Worm (Caenorhabditis elegans) whole organism, mixed stage, embryonic: ENCODE results near the gene C53A5.9.

ENCODE experiments used
- M03D4.4 ChIP-seq: sonication (generic microtip); optimal IDR thresholded peaks from 2 replicates; lab custom pipeline; 2017; ENCODE audit warnings: mild to moderate bottlenecking, missing genetic modification characterization, missing compliant biosample characterization
- blmp-1 ChIP-seq: fragments of 150-350 bp; optimal IDR thresholded peaks from 2 replicates; lab custom pipeline; 2014; ENCODE audit warnings: missing biosample characterization, missing genetic modification characterization
- ceh-39 ChIP-seq: fragments of 150-350 bp; optimal IDR thresholded peaks from 2 replicates; lab custom pipeline; 2014; ENCODE audit warnings: missing biosample characterization, missing genetic modification characterization
- ceh-43 ChIP-seq: fragments of 200-800 bp; sonication (Bioruptor generic); optimal IDR thresholded peaks from 2 replicates; lab custom pipeline; 2018; ENCODE audit warnings: mild to moderate bottlenecking, missing genetic modification characterization, moderate library complexity, missing compliant biosample characterization
- ceh-83 ChIP-seq: fragments of 200-800 bp; sonication (Bioruptor generic); optimal IDR thresholded peaks from 2 replicates; lab custom pipeline; 2018; ENCODE audit warnings: mild to moderate bottlenecking, missing genetic modification characterization, missing compliant biosample characterization
- ces-1 ChIP-seq: fragments of 150-350 bp; optimal IDR thresholded peaks from 2 replicates; lab custom pipeline; 2014; ENCODE audit warnings: missing biosample characterization, missing genetic modification reagents, missing genetic modification characterization
- cnd-1 ChIP-seq: fragments of 200-800 bp; sonication (Bioruptor generic); optimal IDR thresholded peaks from 2 replicates; lab custom pipeline; 2018; ENCODE audit warnings: mild to moderate bottlenecking, missing genetic modification characterization, missing compliant biosample characterization
- drap-1 ChIP-seq: fragments of 200-800 bp; sonication (Bioruptor generic); optimal IDR thresholded peaks from 3 replicates; lab custom pipeline; 2018; ENCODE audit warnings: mild to moderate bottlenecking, missing genetic modification characterization, missing compliant biosample characterization
- elt-1 ChIP-seq: sonication (generic microtip); optimal IDR thresholded peaks from 2 replicates; lab custom pipeline; 2017; ENCODE audit warnings: missing genetic modification characterization, mild to moderate bottlenecking, missing compliant biosample characterization, antibody characterized with exemption, moderate library complexity, borderline replicate concordance; ENCODE audit not compliant: insufficient read depth
- flh-1 ChIP-seq: fragments of 200-800 bp; sonication (Bioruptor generic); optimal IDR thresholded peaks from 2 replicates; lab custom pipeline; 2018; ENCODE audit warnings: mild to moderate bottlenecking, missing genetic modification characterization, moderate library complexity, missing compliant biosample characterization
- ham-2 ChIP-seq: fragments of 200-800 bp; sonication (Bioruptor generic); optimal IDR thresholded peaks from 2 replicates; lab custom pipeline; 2018; ENCODE audit warnings: mild to moderate bottlenecking, missing genetic modification characterization, missing compliant biosample characterization
- hlh-1 ChIP-seq: fragments of 150-350 bp; optimal IDR thresholded peaks from 2 replicates; lab custom pipeline; 2014; ENCODE audit warnings: missing biosample characterization, missing genetic modification reagents, missing genetic modification characterization
- lin-13 ChIP-seq: fragments of 150-350 bp; optimal IDR thresholded peaks from 2 replicates; lab custom pipeline; 2014; ENCODE audit warnings: missing biosample characterization, missing genetic modification characterization
- lin-32 ChIP-seq: fragments of 200-800 bp; sonication (Bioruptor generic); optimal IDR thresholded peaks from 2 replicates; lab custom pipeline; 2018; ENCODE audit warnings: mild to moderate bottlenecking, missing genetic modification characterization, missing compliant biosample characterization
- lsy-2 ChIP-seq: fragments of 150-350 bp; optimal IDR thresholded peaks from 2 replicates; lab custom pipeline; 2014; ENCODE audit warnings: missing biosample characterization, missing genetic modification characterization
- mab-5 ChIP-seq: fragments of 150-350 bp; optimal IDR thresholded peaks from 2 replicates; lab custom pipeline; 2014; ENCODE audit warnings: missing biosample characterization, missing genetic modification characterization
- mep-1 ChIP-seq: fragments of 150-350 bp; optimal IDR thresholded peaks from 2 replicates; lab custom pipeline; 2017; ENCODE audit warnings: missing biosample characterization, missing genetic modification reagents, missing genetic modification characterization, inconsistent platforms
- nhr-12 ChIP-seq: fragments of 150-350 bp; optimal IDR thresholded peaks from 2 replicates; lab custom pipeline; 2014; ENCODE audit warnings: missing biosample characterization, missing genetic modification characterization
- nhr-2 ChIP-seq: fragments of 150-350 bp; optimal IDR thresholded peaks from 2 replicates; lab custom pipeline; 2014; ENCODE audit warnings: missing biosample characterization, missing genetic modification characterization
- nhr-237 ChIP-seq: fragments of 150-350 bp; optimal IDR thresholded peaks from 2 replicates; lab custom pipeline; 2014; ENCODE audit warnings: missing biosample characterization, missing genetic modification characterization
- nhr-28 ChIP-seq: fragments of 150-350 bp; optimal IDR thresholded peaks from 2 replicates; lab custom pipeline; 2014; ENCODE audit warnings: missing biosample characterization, missing genetic modification characterization
- nhr-76 ChIP-seq: sonication (generic microtip); optimal IDR thresholded peaks from 2 replicates; lab custom pipeline; 2017; ENCODE audit warnings: missing biosample characterization, missing genetic modification characterization
- pha-4 ChIP-seq: fragments of 150-350 bp; optimal IDR thresholded peaks from 2 replicates; lab custom pipeline; 2018; ENCODE audit warnings: missing biosample characterization, missing genetic modification reagents, missing genetic modification characterization
- sem-2 ChIP-seq: fragments of 200-800 bp; sonication (Bioruptor generic); optimal IDR thresholded peaks from 2 replicates; lab custom pipeline; 2018; ENCODE audit warnings: mild to moderate bottlenecking, missing genetic modification characterization, missing compliant biosample characterization
- snpc-4 ChIP-seq: fragments of 150-350 bp; optimal IDR thresholded peaks from 2 replicates; lab custom pipeline; 2014; ENCODE audit warnings: missing biosample characterization, missing genetic modification characterization
- sptf-1 ChIP-seq: sonication (generic microtip); optimal IDR thresholded peaks from 2 replicates; lab custom pipeline; 2017; ENCODE audit warnings: mild to moderate bottlenecking, missing genetic modification characterization, moderate library complexity, missing compliant biosample characterization
- tbx-8 ChIP-seq: fragments of 200-800 bp; sonication (Bioruptor generic); optimal IDR thresholded peaks from 2 replicates; lab custom pipeline; 2018; ENCODE audit warnings: mild to moderate bottlenecking, missing genetic modification characterization, moderate library complexity, missing compliant biosample characterization
- unc-120 ChIP-seq: sonication (generic microtip); optimal IDR thresholded peaks from 2 replicates; lab custom pipeline; 2017; ENCODE audit warnings: missing genetic modification characterization, missing compliant biosample characterization; ENCODE audit not compliant: poor library complexity, severe bottlenecking
- unc-39 ChIP-seq: fragments of 150-350 bp; optimal IDR thresholded peaks from 2 replicates; lab custom pipeline; 2014; ENCODE audit warnings: missing biosample characterization, missing genetic modification characterization
- zip-8 ChIP-seq: fragments of 150-350 bp; optimal IDR thresholded peaks from 2 replicates; lab custom pipeline; 2014; ENCODE audit warnings: missing biosample characterization, missing genetic modification characterization
- ztf-11 ChIP-seq: fragments of 150-350 bp; optimal IDR thresholded peaks from 2 replicates; lab custom pipeline; 2014; ENCODE audit warnings: missing biosample characterization, missing genetic modification characterization

C53A5.9 gene

ce11 chrV:14540932-14541331 is 17.7 kb downstream of the C53A5.9 start:
- TF ChIP-seq flh-1 (GFP tag; lab: Kevin White, UChicago) (no peak), lsy-2 (no peak), nhr-76 (no peak), nhr-237 (no peak), unc-120 (tag; lab: Kevin White, UChicago) (no peak), hlh-1 (tag; lab: Kevin White, UChicago) (no peak), unc-39 (tag; lab: Kevin White, UChicago) (no peak), pha-4 (no peak), sptf-1 (no peak), ceh-39 (tag; lab: Kevin White, UChicago) (no peak), drap-1 (GFP tag; lab: Kevin White, UChicago) (no peak), lin-13 (tag; lab: Kevin White, UChicago) (no peak), blmp-1 (tag; lab: Kevin White, UChicago) (no peak), nhr-2 (no peak), ceh-43 (GFP tag; lab: Kevin White, UChicago) (no peak), ztf-11 (tag; lab: Kevin White, UChicago) (no peak), M03D4.4 (tag; lab: Kevin White, UChicago) (no peak), nhr-28 (tag; lab: Kevin White, UChicago) (no peak), tbx-8 (GFP tag; lab: Kevin White, UChicago) (no peak), elt-1 (tag; lab: Kevin White, UChicago) (no peak)

DNA sequence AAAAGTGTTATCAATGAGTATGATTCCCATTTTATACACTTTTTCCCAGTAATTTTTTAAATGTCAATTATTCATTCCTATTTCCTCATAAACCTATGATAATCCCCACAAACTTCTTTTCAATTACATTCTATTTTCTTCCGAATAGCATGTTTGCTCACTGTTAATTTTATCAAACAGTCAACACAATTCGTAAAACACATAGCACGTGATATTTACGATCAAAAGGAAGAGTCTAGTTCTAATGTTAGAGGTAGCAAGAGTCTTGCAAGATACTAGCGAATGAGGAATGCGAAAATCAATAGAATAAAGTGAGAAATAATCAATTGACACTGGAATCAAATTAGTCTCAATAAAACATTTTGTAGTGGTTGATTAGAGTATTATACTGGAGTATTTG is 19.3 kb downstream of the C53A5.9 start:
- TF ChIP-seq M03D4.4 (tag; lab: Kevin White, UChicago) (no peak), cnd-1 (tag; lab: Kevin White, UChicago) (no peak), nhr-237 (no peak), unc-120 (tag; lab: Kevin White, UChicago) (no peak), blmp-1 (tag; lab: Kevin White, UChicago) (no peak), flh-1 (GFP tag; lab: Kevin White, UChicago) (no peak), ham-2 (GFP tag; lab: Kevin White, UChicago) (no peak), tbx-8 (GFP tag; lab: Kevin White, UChicago) (no peak), zip-8 (tag; lab: Kevin White, UChicago) (no peak), mab-5 (tag; lab: Kevin White, UChicago) (no peak)

- TF ChIP-seq lin-32 (GFP tag; lab: Kevin White, UChicago) (no peak), sem-2 (GFP tag; lab: Kevin White, UChicago) (no peak), lin-13 (tag; lab: Kevin White, UChicago) (no peak), ceh-43 (GFP tag; lab: Kevin White, UChicago) (no peak), nhr-28 (tag; lab: Kevin White, UChicago) (no peak)
These were observed 22.4 kb downstream of the C53A5.9 start, which contains the start of gene tag-191 for ce11 chrV:14536274-14536673. tag-191 (minus strand) TSS chrV:14536374.

- TF ChIP-seq ces-1 (no peak), nhr-237 (no peak), mab-5 (tag; lab: Kevin White, UChicago) (no peak)
These were observed 26.3 kb downstream of the C53A5.9 start for ce11 chrV:14532374-14532773.

ce11 chrV:14530813-14531212 is 27.8 kb downstream of the C53A5.9 start, which contains the start of gene kcnl-4:
kcnl-4 (plus strand) TSS chrV:14531113.
- no peak for TF ChIP-seq hlh-1 (tag; lab: Kevin White, UChicago)
- no peak for TF ChIP-seq sem-2 (GFP tag; lab: Kevin White, UChicago)
- TF ChIP-seq nhr-12 (tag; lab: Kevin White, UChicago), result no peak
- TF ChIP-seq snpc-4 (tag; lab: Kevin White, UChicago), result no peak
- TF ChIP-seq blmp-1 (tag; lab: Kevin White, UChicago), result no peak
- no peak for TF ChIP-seq lsy-2
- TF ChIP-seq pha-4, result no peak
- TF ChIP-seq unc-120 (tag; lab: Kevin White, UChicago), result no peak
- no peak for TF ChIP-seq ztf-11 (tag; lab: Kevin White, UChicago)
- no peak for TF ChIP-seq nhr-76
- no peak for TF ChIP-seq ceh-83 (GFP tag; lab: Kevin White, UChicago)
- TF ChIP-seq mep-1 (tag; lab: Kevin White, UChicago), result no peak
- no peak for TF ChIP-seq M03D4.4 (tag; lab: Kevin White, UChicago)
- TF ChIP-seq flh-1 (GFP tag; lab: Kevin White, UChicago), result no peak
